Fruit fly (Drosophila melanogaster) whole organism, embryonic: Measurements from ENCODE around the gene CG5515.

Source experiments
- Ada2b ChIP-seq: fragments of 200-800 bp; sonication (Bioruptor generic); IDR thresholded peaks from 2 replicates; pipeline ENCODE4 v1.3.6; 2022; ENCODE audit warnings: missing biosample characterization, missing genetic modification characterization
- B-H1 ChIP-seq: fragments of 200-800 bp; sonication (Bioruptor generic); IDR thresholded peaks from 3 replicates; pipeline ENCODE4 v1.3.6; 2022; ENCODE audit warnings: missing biosample characterization, missing genetic modification characterization
- CG10209 ChIP-seq: fragments of 200-800 bp; sonication (Bioruptor generic); optimal IDR thresholded peaks from 3 replicates; lab custom pipeline; 2017; ENCODE audit warnings: missing biosample characterization, mild to moderate bottlenecking, missing genetic modification characterization, missing genetic modification reagents
- CG10366 ChIP-seq: fragments of 200-800 bp; sonication (Bioruptor generic); IDR thresholded peaks from 2 replicates; pipeline ENCODE4 v1.3.6; 2022; ENCODE audit warnings: missing biosample characterization, missing genetic modification characterization
- CG12299 ChIP-seq: fragments of 200-800 bp; sonication (Bioruptor generic); optimal IDR thresholded peaks from 2 replicates; lab custom pipeline; 2018; ENCODE audit warnings: missing biosample characterization, mild to moderate bottlenecking, missing genetic modification characterization
- CG13296 ChIP-seq: fragments of 200-800 bp; sonication (Bioruptor generic); optimal IDR thresholded peaks from 3 replicates; lab custom pipeline; 2018; ENCODE audit warnings: missing biosample characterization, mild to moderate bottlenecking, missing genetic modification characterization
- CG13624 ChIP-seq: fragments of 200-800 bp; sonication (Bioruptor generic); optimal IDR thresholded peaks from 2 replicates; lab custom pipeline; 2016; ENCODE audit warnings: missing biosample characterization, missing genetic modification characterization
- CG13894 ChIP-seq: fragments of 200-800 bp; sonication (Bioruptor generic); optimal IDR thresholded peaks from 3 replicates; lab custom pipeline; 2018; ENCODE audit warnings: missing biosample characterization, mild to moderate bottlenecking, missing genetic modification characterization, moderate library complexity
- CG15011 ChIP-seq: fragments of 200-800 bp; sonication (Bioruptor generic); optimal IDR thresholded peaks from 3 replicates; lab custom pipeline; 2018; ENCODE audit warnings: missing biosample characterization, mild to moderate bottlenecking, missing genetic modification characterization
- CG15696 ChIP-seq: fragments of 200-800 bp; sonication (Bioruptor generic); optimal IDR thresholded peaks from 2 replicates; lab custom pipeline; 2019; ENCODE audit warnings: missing biosample characterization, mild to moderate bottlenecking, missing genetic modification characterization, moderate library complexity
- CG17186 ChIP-seq: fragments of 200-800 bp; sonication (Bioruptor generic); optimal IDR thresholded peaks from 3 replicates; lab custom pipeline; 2017; ENCODE audit warnings: missing biosample characterization, missing genetic modification reagents, missing genetic modification characterization
- CG18011 ChIP-seq: fragments of 200-800 bp; sonication (Bioruptor generic); optimal IDR thresholded peaks from 2 replicates; lab custom pipeline; 2017; ENCODE audit warnings: missing biosample characterization, missing genetic modification characterization, mild to moderate bottlenecking, moderate library complexity, missing genotype
- CG2129 ChIP-seq: fragments of 200-800 bp; sonication (Bioruptor generic); IDR thresholded peaks from 2 replicates; pipeline ENCODE4 v1.3.6; 2022; ENCODE audit warnings: missing biosample characterization, missing genetic modification characterization; ENCODE audit not compliant: partially characterized antibody
- CG31365 ChIP-seq: fragments of 200-800 bp; sonication (Bioruptor generic); optimal IDR thresholded peaks from 2 replicates; lab custom pipeline; 2018; ENCODE audit warnings: missing biosample characterization, mild to moderate bottlenecking, missing genetic modification characterization
- CG34224 ChIP-seq: fragments of 200-800 bp; sonication (Bioruptor generic); IDR thresholded peaks from 3 replicates; pipeline ENCODE4 v1.3.6; 2022; ENCODE audit warnings: missing biosample characterization, missing genetic modification characterization; ENCODE audit not compliant: partially characterized antibody
- CG4360 ChIP-seq: fragments of 200-800 bp; sonication (Bioruptor generic); IDR thresholded peaks from 2 replicates; pipeline ENCODE4 v1.3.6; 2022; ENCODE audit warnings: missing biosample characterization, missing genetic modification characterization
- CG6765 ChIP-seq: fragments of 200-800 bp; sonication (Bioruptor generic); optimal IDR thresholded peaks from 3 replicates; lab custom pipeline; 2017; ENCODE audit warnings: missing biosample characterization, mild to moderate bottlenecking, missing genetic modification characterization
- CG9609 ChIP-seq: fragments of 200-800 bp; sonication (Bioruptor generic); optimal IDR thresholded peaks from 3 replicates; lab custom pipeline; 2016; ENCODE audit warnings: missing biosample characterization, missing genetic modification characterization
- Dll ChIP-seq: fragments of 200-800 bp; sonication (Bioruptor generic); IDR thresholded peaks from 4 replicates; pipeline ENCODE4 v1.3.6; 2022; ENCODE audit warnings: missing biosample characterization, missing genetic modification characterization; ENCODE audit not compliant: partially characterized antibody
- Doc2 ChIP-seq: fragments of 200-800 bp; sonication (Bioruptor generic); IDR thresholded peaks from 2 replicates; pipeline ENCODE4 v1.3.6; 2022; ENCODE audit warnings: missing biosample characterization, missing genetic modification characterization
- Eip74EF ChIP-seq, 2 experiments: fragments of 200-800 bp in 1 of 2; fragments of >200 bp in 1 of 2; sonication (Bioruptor generic) in 1 of 2; optimal IDR thresholded peaks; 2 replicates each; lab custom pipeline; 2017 to 2019; ENCODE audit warnings: missing biosample characterization in 2 of 2, missing genetic modification characterization in 2 of 2, mild to moderate bottlenecking in 1 of 2, moderate library complexity in 1 of 2
- Fer1 ChIP-seq: fragments of 200-800 bp; sonication (Bioruptor generic); optimal IDR thresholded peaks from 2 replicates; lab custom pipeline; 2017; ENCODE audit warnings: missing biosample characterization, mild to moderate bottlenecking, missing genetic modification characterization
- HLHmδ ChIP-seq: fragments of 200-800 bp; sonication (Bioruptor generic); optimal IDR thresholded peaks from 2 replicates; lab custom pipeline; 2018; ENCODE audit warnings: missing biosample characterization, mild to moderate bottlenecking, missing genetic modification characterization, moderate library complexity
- MBD-R2 ChIP-seq: fragments of 200-800 bp; sonication (Bioruptor generic); IDR thresholded peaks from 2 replicates; pipeline ENCODE4 v1.3.6; 2022; ENCODE audit warnings: missing biosample characterization, missing genetic modification characterization
- MTF-1 ChIP-seq: fragments of 200-800 bp; sonication (Bioruptor generic); optimal IDR thresholded peaks from 2 replicates; lab custom pipeline; 2018; ENCODE audit warnings: missing biosample characterization, mild to moderate bottlenecking, missing genetic modification characterization, borderline replicate concordance
- Opbp ChIP-seq: fragments of 200-800 bp; sonication (Bioruptor generic); IDR thresholded peaks from 3 replicates; pipeline ENCODE4 v1.3.6; 2022; ENCODE audit warnings: missing biosample characterization, missing genetic modification characterization; ENCODE audit not compliant: partially characterized antibody
- PHDP ChIP-seq: fragments of 200-800 bp; sonication (Bioruptor generic); optimal IDR thresholded peaks from 3 replicates; lab custom pipeline; 2018; ENCODE audit warnings: missing biosample characterization, mild to moderate bottlenecking, missing genetic modification characterization, moderate library complexity
- Rfx ChIP-seq: fragments of 200-800 bp; sonication (Bioruptor generic); IDR thresholded peaks from 2 replicates; pipeline ENCODE4 v1.3.6; 2022; ENCODE audit warnings: missing biosample characterization, missing genetic modification characterization
- Sox102F ChIP-seq: fragments of 200-800 bp; sonication (Bioruptor generic); optimal IDR thresholded peaks from 2 replicates; lab custom pipeline; 2018; ENCODE audit warnings: missing biosample characterization, mild to moderate bottlenecking, missing genetic modification characterization, moderate library complexity
- Usf ChIP-seq: fragments of 200-800 bp; sonication (Bioruptor generic); optimal IDR thresholded peaks from 2 replicates; lab custom pipeline; 2017; ENCODE audit warnings: missing genotype, missing biosample characterization, missing genetic modification characterization
- aop ChIP-seq: fragments of 200-800 bp; sonication (Bioruptor generic); IDR thresholded peaks from 2 replicates; pipeline ENCODE4 v1.3.6; 2022; ENCODE audit warnings: missing biosample characterization, missing genetic modification characterization
- caup ChIP-seq: fragments of 200-800 bp; sonication (Bioruptor generic); optimal IDR thresholded peaks from 3 replicates; lab custom pipeline; 2017; ENCODE audit warnings: missing biosample characterization, mild to moderate bottlenecking, missing genetic modification characterization, moderate library complexity; ENCODE audit not compliant: severe bottlenecking
- crol ChIP-seq: fragments of 200-800 bp; sonication (Bioruptor generic); IDR thresholded peaks from 2 replicates; pipeline ENCODE4 v1.3.6; 2022; ENCODE audit warnings: missing biosample characterization, missing genetic modification characterization
- dmrt11E ChIP-seq: fragments of 200-800 bp; sonication (Bioruptor generic); optimal IDR thresholded peaks from 3 replicates; lab custom pipeline; 2018; ENCODE audit warnings: missing biosample characterization, mild to moderate bottlenecking, missing genetic modification characterization, moderate library complexity
- fd3F ChIP-seq: fragments of 200-800 bp; sonication (Bioruptor generic); optimal IDR thresholded peaks from 2 replicates; lab custom pipeline; 2018; ENCODE audit warnings: missing biosample characterization, mild to moderate bottlenecking, missing genetic modification characterization, moderate library complexity
- gce ChIP-seq: fragments of 200-800 bp; sonication (Bioruptor generic); IDR thresholded peaks from 3 replicates; pipeline ENCODE4 v1.3.6; 2022; ENCODE audit warnings: missing biosample characterization, missing genetic modification characterization
- grau ChIP-seq: fragments of 200-800 bp; optimal IDR thresholded peaks from 3 replicates; lab custom pipeline; 2019; ENCODE audit warnings: missing biosample characterization, mild to moderate bottlenecking, missing genetic modification characterization, moderate library complexity
- ken ChIP-seq: fragments of 200-800 bp; sonication (Bioruptor generic); IDR thresholded peaks from 3 replicates; pipeline ENCODE4 v1.3.6; 2022; ENCODE audit warnings: missing biosample characterization, missing genetic modification characterization
- lilli ChIP-seq: fragments of 200-800 bp; sonication (Bioruptor generic); optimal IDR thresholded peaks from 3 replicates; lab custom pipeline; 2016; ENCODE audit warnings: missing biosample characterization, missing genetic modification characterization
- nerfin-1 ChIP-seq: fragments of 200-800 bp; sonication (Bioruptor generic); optimal IDR thresholded peaks from 3 replicates; lab custom pipeline; 2019; ENCODE audit warnings: missing biosample characterization, mild to moderate bottlenecking, missing genetic modification characterization, moderate library complexity
- ranshi ChIP-seq: fragments of 200-800 bp; sonication (Bioruptor generic); IDR thresholded peaks from 2 replicates; pipeline ENCODE4 v1.3.6; 2022; ENCODE audit warnings: missing biosample characterization, missing genetic modification characterization
- salm ChIP-seq: fragments of 200-800 bp; sonication (Bioruptor generic); optimal IDR thresholded peaks from 2 replicates; lab custom pipeline; 2018; ENCODE audit warnings: missing biosample characterization, mild to moderate bottlenecking, missing genetic modification characterization
- scrt ChIP-seq: fragments of 200-800 bp; sonication (Bioruptor generic); optimal IDR thresholded peaks from 2 replicates; lab custom pipeline; 2018; ENCODE audit warnings: missing biosample characterization, mild to moderate bottlenecking, missing genetic modification characterization, moderate library complexity
- sens-2 ChIP-seq: fragments of 200-800 bp; sonication (Bioruptor generic); IDR thresholded peaks from 2 replicates; pipeline ENCODE4 v1.3.6; 2022; ENCODE audit warnings: missing biosample characterization, missing genetic modification characterization
- sr ChIP-seq: fragments of 200-800 bp; sonication (Bioruptor generic); IDR thresholded peaks from 3 replicates; pipeline ENCODE4 v1.3.6; 2022; ENCODE audit warnings: missing biosample characterization, missing genetic modification characterization
- stc ChIP-seq: fragments of 200-800 bp; sonication (Bioruptor generic); IDR thresholded peaks from 2 replicates; pipeline ENCODE4 v1.3.6; 2022; ENCODE audit warnings: missing biosample characterization, missing genetic modification characterization
- tx ChIP-seq: fragments of 200-800 bp; sonication (Bioruptor generic); optimal IDR thresholded peaks from 2 replicates; lab custom pipeline; 2016; ENCODE audit warnings: missing biosample characterization, missing genetic modification characterization
- vvl ChIP-seq: fragments of 200-800 bp; sonication (Bioruptor generic); IDR thresholded peaks from 2 replicates; pipeline ENCODE4 v1.3.6; 2022; ENCODE audit warnings: missing biosample characterization, missing genetic modification characterization
- zfh1 ChIP-seq: fragments of 200-800 bp; sonication (Bioruptor generic); IDR thresholded peaks from 3 replicates; pipeline ENCODE4 v1.3.6; 2022; ENCODE audit warnings: missing biosample characterization, missing genetic modification characterization

The CG5515 gene

dm6 chr3R:24163556-24164022 is 25.1 kb downstream of the CG5515 start, which contains the start of gene Apc2 (continued):
- 0 out of 3 replicates have a peak, but pooled peaks have one; percentile 8 for TF ChIP-seq gce (GFP tag; lab: Robert Waterston, UW)
- TF ChIP-seq crol = no peak
- TF ChIP-seq scrt (GFP tag; lab: Kevin White, UChicago) = peak; percentile 36
- TF ChIP-seq tx (GFP tag; lab: Kevin White, UChicago) = no peak
- TF ChIP-seq vvl (GFP tag; lab: Robert Waterston, UW) = peak; percentile 63
- TF ChIP-seq CG13296 (GFP tag; lab: Kevin White, UChicago) = peak; percentile 41
- TF ChIP-seq Eip74EF (GFP tag; optimal IDR thresholded peaks at IDR 0.05; lab: Kevin White, UChicago) = peak in 1 of 2 experiments; percentile 29
- no peak for TF ChIP-seq sens-2
- TF ChIP-seq PHDP (tag; lab: Kevin White, UChicago) = peak; percentile 53
- peak; percentile 40; the same call in 1 of the 2 replicates for TF ChIP-seq CG2129
- peak; percentile 71 for TF ChIP-seq grau (tag; lab: Kevin White, UChicago)
- TF ChIP-seq CG31365 (tag; lab: Kevin White, UChicago) = no peak
- peak; percentile 57 for TF ChIP-seq lilli
- TF ChIP-seq CG15011 (GFP tag; lab: Kevin White, UChicago) = peak; percentile 14
- no peak for TF ChIP-seq CG6765 (GFP tag; lab: Kevin White, UChicago)
- peak; percentile 63; the same call in 2 of the 3 replicates for TF ChIP-seq zfh1
- TF ChIP-seq CG4360 (GFP tag; lab: Robert Waterston, UW) = no peak
- TF ChIP-seq nerfin-1 (tag; lab: Kevin White, UChicago) = peak; percentile 24
- no peak for TF ChIP-seq Opbp
- TF ChIP-seq stc (GFP tag; lab: Robert Waterston, UW) = peak; percentile 59; the same call in 1 of the 2 replicates
- TF ChIP-seq CG34224 (GFP tag; lab: Robert Waterston, UW) = peak; percentile 69; the same call in 2 of the 3 replicates
- no peak for TF ChIP-seq sr (GFP tag; lab: Robert Waterston, UW)
- TF ChIP-seq salm (tag; lab: Kevin White, UChicago) = peak; percentile 27
- no peak for TF ChIP-seq HLHmδ (GFP tag; lab: Kevin White, UChicago)
- peak; percentile 16 for TF ChIP-seq CG12299 (tag; lab: Kevin White, UChicago)
- peak; percentile 61 for TF ChIP-seq CG15696 (tag; lab: Kevin White, UChicago)
- TF ChIP-seq ranshi = peak; percentile 60; the same call in 1 of the 2 replicates
- peak; percentile 59; the same call in 2 of the 3 replicates for TF ChIP-seq ken (GFP tag; lab: Robert Waterston, UW)
- TF ChIP-seq CG17186 (GFP tag; lab: Kevin White, UChicago) = peak; percentile 52
- TF ChIP-seq CG13624 (GFP tag; lab: Kevin White, UChicago) = no peak
- TF ChIP-seq MTF-1 = no peak
- TF ChIP-seq Dll = peak; percentile 78
- TF ChIP-seq CG10209 (GFP tag; lab: Kevin White, UChicago) = peak; percentile 51
- peak; percentile 53 for TF ChIP-seq fd3F (GFP tag; lab: Kevin White, UChicago)
- peak; percentile 30 for TF ChIP-seq Fer1 (GFP tag; lab: Kevin White, UChicago)
- peak; percentile 52 for TF ChIP-seq CG13894 (tag; lab: Kevin White, UChicago)
- TF ChIP-seq B-H1 = no peak; the same call in 2 of the 3 replicates
- TF ChIP-seq caup (GFP tag; lab: Kevin White, UChicago) = peak; percentile 43
- no peak for TF ChIP-seq Usf (GFP tag; lab: Kevin White, UChicago)
- TF ChIP-seq Doc2 (GFP tag; lab: Robert Waterston, UW) = no peak
- TF ChIP-seq aop = no peak
- no peak for TF ChIP-seq CG9609 (GFP tag; lab: Kevin White, UChicago)
- peak; percentile 0 for TF ChIP-seq CG18011 (GFP tag; lab: Kevin White, UChicago)
- peak; percentile 64 for TF ChIP-seq dmrt11E (tag; lab: Kevin White, UChicago)
- TF ChIP-seq Rfx (GFP tag; lab: Robert Waterston, UW) = peak; percentile 65
- peak; percentile 65 for TF ChIP-seq Ada2b
- peak; percentile 68 for TF ChIP-seq Sox102F (GFP tag; lab: Kevin White, UChicago)
- no peak for TF ChIP-seq MBD-R2
- TF ChIP-seq CG10366 (GFP tag; lab: Robert Waterston, UW) = peak; percentile 50
